Worm (Caenorhabditis elegans): Measurements from ENCODE around the gene C45H4.13.

DNA sequence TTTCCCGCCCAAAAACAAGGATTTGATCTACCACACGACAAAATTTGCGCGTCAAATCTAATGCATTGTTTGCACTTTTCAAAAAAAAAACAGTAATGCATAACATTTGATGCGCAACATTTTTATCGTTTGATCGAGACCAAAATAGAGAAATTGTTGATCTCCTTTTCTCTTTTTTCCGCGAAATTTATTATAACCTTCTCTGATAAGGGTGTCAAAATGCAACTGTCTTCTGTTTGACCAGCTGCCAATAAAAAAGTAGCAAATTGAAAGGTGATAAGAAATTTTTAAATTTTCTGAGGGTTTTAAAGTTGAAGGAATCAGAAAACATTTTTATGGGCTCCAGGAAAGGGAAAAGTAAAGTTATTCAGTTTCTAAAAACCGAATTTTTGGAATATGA is 13.8 kb downstream of the C45H4.13 start:
- no peak for TF ChIP-seq zip-5 (tag; optimal IDR thresholded peaks at IDR 0.05)
- no peak for TF ChIP-seq ama-1 (optimal IDR thresholded peaks at IDR 0.05)
- TF ChIP-seq elt-2 (tag; optimal IDR thresholded peaks at IDR 0.05) = no peak
- TF ChIP-seq rnt-1 (tag; optimal IDR thresholded peaks at IDR 0.05) = no peak
- no peak for TF ChIP-seq pax-1 (tag; optimal IDR thresholded peaks at IDR 0.05)
- no peak for TF ChIP-seq nhr-11 (tag; optimal IDR thresholded peaks at IDR 0.05)
- no peak for TF ChIP-seq tbx-2 (tag; optimal IDR thresholded peaks at IDR 0.05)

All from whole organism, late embryonic.